Fruit fly (Drosophila melanogaster) whole organism, pupa: ENCODE results near the gene CG4218.

Experiments used
- CG10348 ChIP-seq: fragments of 200-800 bp; sonication (Bioruptor generic); IDR thresholded peaks from 2 replicates; pipeline ENCODE4 v1.3.6; 2022; ENCODE audit warnings: missing biosample characterization, missing genetic modification characterization
- CG12605 ChIP-seq: fragments of 200-800 bp; sonication (Bioruptor generic); IDR thresholded peaks from 2 replicates; pipeline ENCODE4 v1.3.6; 2022; ENCODE audit warnings: missing biosample characterization, missing genetic modification characterization
- CG13204 ChIP-seq: fragments of 200-800 bp; sonication (Bioruptor generic); optimal IDR thresholded peaks from 2 replicates; lab custom pipeline; 2018; ENCODE audit warnings: missing biosample characterization, mild to moderate bottlenecking, missing genetic modification characterization, moderate library complexity
- CG14655 ChIP-seq: fragments of 200-800 bp; sonication (Bioruptor generic); optimal IDR thresholded peaks from 3 replicates; lab custom pipeline; 2017; ENCODE audit warnings: mild to moderate bottlenecking, missing biosample characterization, missing genetic modification reagents, missing genetic modification characterization
- CG15710 ChIP-seq: fragments of 200-800 bp; sonication (Bioruptor generic); optimal IDR thresholded peaks from 2 replicates; lab custom pipeline; 2018; ENCODE audit warnings: missing biosample characterization, mild to moderate bottlenecking, missing genetic modification characterization, moderate library complexity
- CG17806 ChIP-seq: fragments of 200-800 bp; sonication (Bioruptor generic); optimal IDR thresholded peaks from 2 replicates; lab custom pipeline; 2018; ENCODE audit warnings: missing biosample characterization, mild to moderate bottlenecking, missing genetic modification characterization, moderate library complexity
- CG32121 ChIP-seq: fragments of 200-800 bp; sonication (Bioruptor generic); IDR thresholded peaks from 2 replicates; pipeline ENCODE4 v1.3.6; 2022; ENCODE audit warnings: missing biosample characterization, missing genetic modification characterization
- CG34367 ChIP-seq: fragments of 200-800 bp; sonication (Bioruptor generic); optimal IDR thresholded peaks from 2 replicates; lab custom pipeline; 2018; ENCODE audit warnings: missing biosample characterization, mild to moderate bottlenecking, missing genetic modification characterization
- CG4496 ChIP-seq: fragments of 200-800 bp; sonication (Bioruptor generic); IDR thresholded peaks from 3 replicates; pipeline ENCODE4 v1.3.6; 2022; ENCODE audit warnings: missing biosample characterization, missing genetic modification characterization
- CG8159 ChIP-seq: fragments of 200-800 bp; sonication (Bioruptor generic); optimal IDR thresholded peaks from 3 replicates; lab custom pipeline; 2018; ENCODE audit warnings: missing biosample characterization, mild to moderate bottlenecking, missing genetic modification characterization, moderate library complexity
- CG8301 ChIP-seq: fragments of 200-800 bp; sonication (Bioruptor generic); optimal IDR thresholded peaks from 2 replicates; lab custom pipeline; 2018; ENCODE audit warnings: missing biosample characterization, mild to moderate bottlenecking, missing genetic modification characterization
- CG9948 ChIP-seq: fragments of 200-800 bp; sonication (Bioruptor generic); optimal IDR thresholded peaks from 2 replicates; lab custom pipeline; 2018; ENCODE audit warnings: missing biosample characterization, mild to moderate bottlenecking, missing genetic modification characterization, moderate library complexity
- D1 ChIP-seq: fragments of 200-800 bp; sonication (Bioruptor generic); optimal IDR thresholded peaks from 2 replicates; lab custom pipeline; 2018; ENCODE audit warnings: missing biosample characterization, mild to moderate bottlenecking, missing genetic modification characterization, moderate library complexity
- EcR ChIP-seq: fragments of 200-800 bp; sonication (Bioruptor generic); optimal IDR thresholded peaks from 3 replicates; lab custom pipeline; 2019; ENCODE audit warnings: missing biosample characterization, missing genetic modification characterization, mild to moderate bottlenecking, moderate library complexity, missing genetic modification reagents
- Ets98B ChIP-seq: fragments of 200-800 bp; sonication (Bioruptor generic); IDR thresholded peaks from 2 replicates; pipeline ENCODE4 v1.3.6; 2022; ENCODE audit warnings: missing biosample characterization, missing genetic modification characterization
- Pif1A ChIP-seq: fragments of 200-800 bp; sonication (Bioruptor generic); optimal IDR thresholded peaks from 3 replicates; lab custom pipeline; 2016; ENCODE audit warnings: missing biosample characterization, missing genetic modification characterization
- Pif1B ChIP-seq: fragments of 200-800 bp; sonication (Bioruptor generic); optimal IDR thresholded peaks from 3 replicates; lab custom pipeline; 2016; ENCODE audit warnings: missing biosample characterization, missing genetic modification characterization
- Snoo ChIP-seq: fragments of 200-800 bp; sonication (Bioruptor generic); optimal IDR thresholded peaks from 3 replicates; lab custom pipeline; 2017; ENCODE audit warnings: missing biosample characterization, mild to moderate bottlenecking, missing genetic modification characterization, inconsistent platforms
- fd96Ca ChIP-seq: fragments of 200-800 bp; sonication (Bioruptor generic); IDR thresholded peaks from 3 replicates; pipeline ENCODE4 v1.3.6; 2022; ENCODE audit warnings: missing biosample characterization, missing genetic modification characterization
- gl ChIP-seq: fragments of 200-800 bp; sonication (Bioruptor generic); optimal IDR thresholded peaks from 2 replicates; lab custom pipeline; 2018; ENCODE audit warnings: missing biosample characterization, mild to moderate bottlenecking, missing genetic modification characterization
- rn ChIP-seq: fragments of 200-800 bp; sonication (Bioruptor generic); IDR thresholded peaks from 2 replicates; pipeline ENCODE4 v1.3.6; 2022; ENCODE audit warnings: missing biosample characterization, missing genetic modification characterization

Gene CG4218

DNA sequence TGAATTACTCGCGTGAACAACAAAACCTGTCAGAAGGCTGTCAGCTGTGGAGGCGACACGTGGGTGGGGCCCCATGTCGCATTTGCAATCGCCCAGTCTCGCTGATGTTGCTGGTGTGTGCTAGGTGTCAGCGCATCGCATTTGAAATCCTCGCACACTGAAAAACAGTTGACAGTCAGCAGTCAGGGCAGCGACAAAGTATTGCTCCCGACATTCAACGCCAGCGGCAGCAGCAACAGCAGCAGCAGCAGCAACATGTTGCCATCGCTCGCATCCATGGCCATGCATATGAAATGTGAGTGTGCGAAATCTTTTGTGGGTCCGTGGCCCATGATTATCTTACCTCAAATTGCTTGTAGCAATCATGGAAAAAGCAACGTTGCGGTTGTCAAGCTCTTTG is 37.7 kb downstream of the CG4218 start:
- no peak for TF ChIP-seq rn
- no peak for TF ChIP-seq CG32121 (GFP tag; lab: Robert Waterston, UW)
- 0 out of 3 replicates have a peak, but pooled peaks have one; percentile 30 for TF ChIP-seq CG4496
- TF ChIP-seq CG13204 (GFP tag; lab: Kevin White, UChicago): no peak
- no peak for TF ChIP-seq CG8159
- no peak for TF ChIP-seq Pif1A (GFP tag; lab: Kevin White, UChicago)

DNA sequence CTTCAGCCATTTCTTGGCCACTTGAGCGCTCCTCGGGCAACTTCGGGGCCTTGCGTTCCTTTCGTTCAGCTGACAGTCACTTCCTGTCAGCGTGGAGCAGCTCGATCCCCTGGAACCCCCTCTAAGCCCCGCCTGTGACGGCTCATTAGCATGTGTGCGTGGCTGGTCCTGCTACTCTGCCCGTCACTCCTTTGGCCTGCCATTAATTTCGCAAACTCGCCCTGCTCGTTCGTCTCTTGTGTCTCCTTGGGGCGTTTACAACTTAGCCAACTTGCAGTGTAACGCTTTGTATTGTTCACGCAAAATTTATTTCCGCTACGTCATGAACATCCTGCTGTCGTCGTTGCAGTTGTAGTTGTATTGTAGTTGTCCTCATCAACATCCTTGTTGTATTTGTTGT is 38.4 kb downstream of the CG4218 start:
- TF ChIP-seq rn (no peak), CG15710 (no peak), CG14655 (GFP tag; lab: Kevin White, UChicago) (no peak), CG9948 (tag; lab: Kevin White, UChicago) (no peak), D1 (no peak)

DNA sequence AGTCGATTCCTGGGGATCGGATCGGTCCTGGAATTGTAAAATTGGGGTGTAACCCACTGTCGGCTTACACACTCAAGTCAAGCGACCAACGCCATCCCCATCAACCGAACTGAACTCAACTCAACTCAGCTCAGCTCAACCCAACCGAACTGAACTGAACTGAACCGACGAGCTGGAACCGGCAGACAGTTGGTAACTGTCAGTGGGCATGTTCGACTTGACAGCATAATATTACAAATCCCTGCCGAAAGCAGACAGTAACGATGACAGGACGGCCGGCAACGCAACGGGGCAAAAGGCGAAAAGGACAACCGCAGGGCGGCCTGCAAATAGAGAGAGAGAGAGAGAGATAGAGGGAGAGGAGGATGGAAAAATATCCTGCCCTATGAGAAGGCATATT is 40.2 kb downstream of the CG4218 start:
- no peak for TF ChIP-seq CG8301 (tag; lab: Kevin White, UChicago)
- TF ChIP-seq CG10348 (GFP tag; lab: Robert Waterston, UW): no peak
- TF ChIP-seq EcR (GFP tag; lab: Kevin White, UChicago): peak; percentile 43

DNA sequence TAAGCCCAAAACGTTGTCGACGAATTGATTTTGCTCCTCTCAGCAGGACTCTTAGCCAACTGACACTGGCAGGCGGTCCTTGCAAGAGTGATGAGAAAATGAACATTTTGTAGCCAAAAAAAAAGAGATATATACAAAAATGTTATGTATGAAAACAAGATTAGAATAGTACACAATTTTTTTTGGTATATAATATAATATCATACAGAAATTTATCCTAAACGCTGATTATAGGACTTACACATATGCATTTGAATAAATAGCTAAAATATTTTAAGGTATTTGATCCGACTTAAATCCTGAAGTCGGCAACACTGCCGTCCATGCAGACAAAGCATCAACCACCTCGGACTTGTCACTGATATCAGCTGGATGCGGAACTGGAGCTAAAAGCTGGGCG is 40.9 kb downstream of the CG4218 start:
- TF ChIP-seq fd96Ca (GFP tag; lab: Robert Waterston, UW): no peak
- no peak for TF ChIP-seq rn
- TF ChIP-seq CG34367: no peak
- no peak for TF ChIP-seq CG14655 (GFP tag; lab: Kevin White, UChicago)
- TF ChIP-seq gl (tag; lab: Kevin White, UChicago): no peak
- TF ChIP-seq CG8159: no peak
- no peak for TF ChIP-seq CG9948 (tag; lab: Kevin White, UChicago)
- no peak for TF ChIP-seq Pif1B
- TF ChIP-seq Ets98B (GFP tag; lab: Robert Waterston, UW): no peak
- TF ChIP-seq, all 21 proteins: peak for 0

- TF ChIP-seq Pif1A (GFP tag; lab: Kevin White, UChicago): peak; percentile 7
- no peak for TF ChIP-seq CG32121 (GFP tag; lab: Robert Waterston, UW)
- TF ChIP-seq Snoo (tag; lab: Kevin White, UChicago): no peak
- TF ChIP-seq CG4496: 0 out of 3 replicates have a peak, but pooled peaks have one; percentile 34
Measured at dm6 chr2L:14506694-14507093, 42.2 kb downstream of the CG4218 start.

- TF ChIP-seq CG32121 (GFP tag; lab: Robert Waterston, UW): no peak
- no peak for TF ChIP-seq D1
- TF ChIP-seq CG9948 (tag; lab: Kevin White, UChicago): no peak
- no peak for TF ChIP-seq CG12605 (GFP tag; lab: Robert Waterston, UW)
- TF ChIP-seq CG8159: no peak
- no peak for TF ChIP-seq Pif1A (GFP tag; lab: Kevin White, UChicago)
- no peak for TF ChIP-seq gl (tag; lab: Kevin White, UChicago)
Measured at dm6 chr2L:14506011-14506565, 42.8 kb downstream of the CG4218 start.

dm6 chr2L:14505004-14505835 is 43.7 kb downstream of the CG4218 start:
- TF ChIP-seq CG32121 (GFP tag; lab: Robert Waterston, UW) (peak; percentile 45; the same call in 1 of the 2 replicates), Pif1A (GFP tag; lab: Kevin White, UChicago) (peak; percentile 79), Snoo (tag; lab: Kevin White, UChicago) (peak; percentile 8), CG8159 (peak; percentile 16), CG34367 (peak; percentile 41), CG17806 (tag; lab: Kevin White, UChicago) (peak; percentile 31), D1 (no peak), CG4496 (peak; percentile 75; the same call in 2 of the 3 replicates), CG10348 (GFP tag; lab: Robert Waterston, UW) (no peak), CG14655 (GFP tag; lab: Kevin White, UChicago) (peak; percentile 56), CG9948 (tag; lab: Kevin White, UChicago) (peak; percentile 20), CG12605 (GFP tag; lab: Robert Waterston, UW) (no peak), rn (no peak), CG13204 (GFP tag; lab: Kevin White, UChicago) (peak; percentile 34), Pif1B (peak; percentile 47), gl (tag; lab: Kevin White, UChicago) (peak; percentile 48), EcR (GFP tag; lab: Kevin White, UChicago) (peak; percentile 28), CG8301 (tag; lab: Kevin White, UChicago) (peak; percentile 14), fd96Ca (GFP tag; lab: Robert Waterston, UW) (peak; percentile 55; the same call in 2 of the 3 replicates), Ets98B (GFP tag; lab: Robert Waterston, UW) (peak; percentile 36), CG15710 (peak; percentile 31)
- TF ChIP-seq, all 21 proteins: peak for 17
